Worm (Caenorhabditis elegans) whole organism, late embryonic: ENCODE results near the gene F18E3.10.

ENCODE experiments used
- ama-1 ChIP-seq: fragments of 150-350 bp; optimal IDR thresholded peaks from 2 replicates; lab custom pipeline; 2014
- ceh-19 ChIP-seq: fragments of 200-800 bp; sonication (Bioruptor generic); optimal IDR thresholded peaks from 2 replicates; lab custom pipeline; 2018; ENCODE audit warnings: mild to moderate bottlenecking, missing genetic modification characterization, missing compliant biosample characterization
- ceh-30 ChIP-seq: fragments of 150-350 bp; optimal IDR thresholded peaks from 2 replicates; lab custom pipeline; 2014; ENCODE audit warnings: missing biosample characterization, missing genetic modification characterization
- ceh-9 ChIP-seq: sonication (generic microtip); optimal IDR thresholded peaks from 2 replicates; lab custom pipeline; 2016; ENCODE audit warnings: mild to moderate bottlenecking, missing genetic modification characterization, inconsistent platforms, missing compliant biosample characterization
- dmd-4 ChIP-seq: sonication (generic microtip); optimal IDR thresholded peaks from 2 replicates; lab custom pipeline; 2016; ENCODE audit warnings: borderline replicate concordance, missing genetic modification characterization, missing compliant biosample characterization
- dve-1 ChIP-seq: sonication (generic microtip); optimal IDR thresholded peaks from 2 replicates; lab custom pipeline; 2017; ENCODE audit warnings: antibody characterized with exemption, mild to moderate bottlenecking, missing genetic modification characterization, missing compliant biosample characterization
- elt-2 ChIP-seq: sonication (generic microtip); optimal IDR thresholded peaks from 2 replicates; lab custom pipeline; 2016; ENCODE audit warnings: missing genetic modification reagents, missing genetic modification characterization, missing compliant biosample characterization
- ets-4 ChIP-seq: sonication (generic microtip); optimal IDR thresholded peaks from 2 replicates; lab custom pipeline; 2016; ENCODE audit warnings: missing genetic modification characterization, missing compliant biosample characterization
- lin-11 ChIP-seq: fragments of 200-800 bp; sonication (Bioruptor generic); optimal IDR thresholded peaks from 2 replicates; lab custom pipeline; 2018; ENCODE audit warnings: mild to moderate bottlenecking, missing genetic modification characterization, missing compliant biosample characterization
- mec-3 ChIP-seq: sonication (generic microtip); optimal IDR thresholded peaks from 2 replicates; lab custom pipeline; 2016; ENCODE audit warnings: borderline replicate concordance, missing genetic modification characterization, missing compliant biosample characterization
- nhr-11 ChIP-seq: fragments of 150-350 bp; optimal IDR thresholded peaks from 2 replicates; lab custom pipeline; 2014; ENCODE audit warnings: missing biosample characterization, missing genetic modification characterization
- pha-4 ChIP-seq: fragments of 150-350 bp; optimal IDR thresholded peaks from 2 replicates; lab custom pipeline; 2018; ENCODE audit warnings: missing biosample characterization, missing genetic modification reagents, missing genetic modification characterization
- rnt-1 ChIP-seq: sonication (generic microtip); optimal IDR thresholded peaks from 2 replicates; lab custom pipeline; 2016; ENCODE audit warnings: missing genetic modification characterization, missing compliant biosample characterization
- unc-55 ChIP-seq: sonication (generic microtip); optimal IDR thresholded peaks from 2 replicates; lab custom pipeline; 2017; ENCODE audit warnings: missing biosample characterization, missing genetic modification reagents, missing genetic modification characterization

ce11 chrV:7426594-7426993 is 2.4 kb upstream of the F18E3.10 start, which contains the start of gene srw-68:
- TF ChIP-seq elt-2 (no peak), rnt-1 (tag; lab: Kevin White, UChicago) (no peak), ceh-9 (tag; lab: Kevin White, UChicago) (no peak), ceh-30 (no peak), nhr-11 (no peak), ceh-19 (GFP tag; lab: Kevin White, UChicago) (no peak), dve-1 (no peak), unc-55 (GFP tag; lab: Kevin White, UChicago) (no peak), dmd-4 (tag; lab: Kevin White, UChicago) (no peak), lin-11 (no peak), ets-4 (tag; lab: Kevin White, UChicago) (no peak), pha-4 (tag; lab: Kevin White, UChicago) (no peak), mec-3 (tag; lab: Kevin White, UChicago) (no peak), ama-1 (lab: Kevin White, UChicago) (no peak)
